Worm (Caenorhabditis elegans) whole organism, L4 larva: ENCODE measurements around the gene C25A8.5.

ENCODE experiments used
- D1046.2 ChIP-seq: fragments of 200-800 bp; sonication (Bioruptor generic); IDR thresholded peaks from 2 replicates; pipeline ENCODE4 v1.3.6; 2022; ENCODE audit warnings: missing genetic modification characterization, missing compliant biosample characterization
- F10B5.3 ChIP-seq: sonication (generic microtip); optimal IDR thresholded peaks from 2 replicates; lab custom pipeline; 2016; ENCODE audit warnings: mild to moderate bottlenecking, missing genetic modification characterization, missing compliant biosample characterization
- F44E2.7 ChIP-seq: fragments of 200-800 bp; sonication (Bioruptor generic); IDR thresholded peaks from 2 replicates; pipeline ENCODE4 v2.1.2; 2022; ENCODE audit warnings: missing genetic modification characterization, missing compliant biosample characterization
- F49E8.2 ChIP-seq: sonication (generic microtip); optimal IDR thresholded peaks from 2 replicates; lab custom pipeline; 2016; ENCODE audit warnings: missing compliant biosample characterization, mild to moderate bottlenecking, missing genetic modification characterization, borderline replicate concordance
- R02D3.7 ChIP-seq: fragments of 150-350 bp; sonication (generic microtip); optimal IDR thresholded peaks from 3 replicates; lab custom pipeline; 2014; ENCODE audit warnings: missing biosample characterization, missing genetic modification characterization
- T20F7.1 ChIP-seq: fragments of 200-800 bp; sonication (Bioruptor generic); optimal IDR thresholded peaks from 2 replicates; lab custom pipeline; 2018; ENCODE audit warnings: mild to moderate bottlenecking, missing genetic modification characterization, missing compliant biosample characterization
- Y105C5A.15 ChIP-seq: fragments of 200-800 bp; sonication (Bioruptor generic); IDR thresholded peaks from 2 replicates; pipeline ENCODE4 v1.3.6; 2022; ENCODE audit warnings: missing genetic modification characterization, missing compliant biosample characterization
- ZK546.5 ChIP-seq, 2 experiments: sonication (generic microtip); optimal IDR thresholded peaks; 2 replicates each; lab custom pipeline; 2017; ENCODE audit warnings: missing biosample characterization in 2 of 2, missing genetic modification characterization in 2 of 2
- aha-1 ChIP-seq: fragments of 150-350 bp; peaks from one replicate; lab custom pipeline; 2014; ENCODE audit warnings: missing biosample characterization, missing genetic modification characterization
- ama-1 ChIP-seq: fragments of 150-350 bp; optimal IDR thresholded peaks from 2 replicates; lab custom pipeline; 2014; ENCODE audit warnings: inconsistent platforms, mixed read lengths
- arid-1 ChIP-seq: fragments of 200-800 bp; sonication (Bioruptor generic); conservative IDR thresholded peaks from 2 replicates; pipeline ENCODE4 v1.3.6; 2022; ENCODE audit warnings: missing genetic modification reagents, missing genetic modification characterization, missing compliant biosample characterization
- attf-4 ChIP-seq: sonication (generic microtip); optimal IDR thresholded peaks from 3 replicates; lab custom pipeline; 2017; ENCODE audit warnings: missing biosample characterization, missing genetic modification characterization
- ceh-20 ChIP-seq: fragments of 200-800 bp; sonication (Bioruptor generic); IDR thresholded peaks from 2 replicates; pipeline ENCODE4 v1.3.6; 2022; ENCODE audit warnings: missing genetic modification reagents, missing genetic modification characterization, missing compliant biosample characterization
- ceh-28 ChIP-seq: fragments of 150-350 bp; optimal IDR thresholded peaks from 2 replicates; lab custom pipeline; 2014; ENCODE audit warnings: missing biosample characterization, missing genetic modification reagents, missing genetic modification characterization
- ceh-62 ChIP-seq: sonication (generic microtip); optimal IDR thresholded peaks from 2 replicates; lab custom pipeline; 2017; ENCODE audit warnings: missing biosample characterization, missing genetic modification characterization
- ces-1 ChIP-seq: fragments of 150-350 bp; sonication (generic microtip); optimal IDR thresholded peaks from 4 replicates; lab custom pipeline; 2014; ENCODE audit warnings: missing biosample characterization, missing genetic modification reagents, missing genetic modification characterization
- daf-19 ChIP-seq: fragments of 200-800 bp; sonication (Bioruptor generic); conservative IDR thresholded peaks from 2 replicates; pipeline ENCODE4 v1.3.6; 2022; ENCODE audit warnings: missing genetic modification characterization, missing compliant biosample characterization
- daf-8 ChIP-seq: fragments of 200-800 bp; sonication (Bioruptor generic); IDR thresholded peaks from 2 replicates; pipeline ENCODE4 v1.3.6; 2022; ENCODE audit warnings: missing genetic modification characterization, missing compliant biosample characterization
- dmd-6 ChIP-seq: fragments of 200-800 bp; sonication (Bioruptor generic); IDR thresholded peaks from 2 replicates; pipeline ENCODE4 v1.3.6; 2022; ENCODE audit warnings: missing genetic modification reagents, missing genetic modification characterization, missing compliant biosample characterization
- dmd-9 ChIP-seq: fragments of 200-800 bp; sonication (Bioruptor generic); IDR thresholded peaks from 2 replicates; pipeline ENCODE4 v1.3.6; 2022; ENCODE audit warnings: missing genetic modification reagents, missing genetic modification characterization, missing compliant biosample characterization
- duxl-1 ChIP-seq: sonication (generic microtip); optimal IDR thresholded peaks from 2 replicates; lab custom pipeline; 2016; ENCODE audit warnings: mild to moderate bottlenecking, missing genetic modification characterization, moderate library complexity, missing compliant biosample characterization; ENCODE audit not compliant: poor library complexity
- dve-1 ChIP-seq: sonication (generic microtip); optimal IDR thresholded peaks from 2 replicates; lab custom pipeline; 2017; ENCODE audit warnings: antibody characterized with exemption, mild to moderate bottlenecking, missing genetic modification characterization, missing compliant biosample characterization; ENCODE audit not compliant: insufficient read depth
- egl-43 ChIP-seq: fragments of 200-800 bp; sonication (Bioruptor generic); IDR thresholded peaks from 2 replicates; pipeline ENCODE4 v1.3.6; 2022; ENCODE audit warnings: missing genetic modification reagents, missing genetic modification characterization, missing compliant biosample characterization
- gei-8 ChIP-seq: fragments of 200-800 bp; sonication (Bioruptor generic); optimal IDR thresholded peaks from 2 replicates; lab custom pipeline; 2018; ENCODE audit warnings: mild to moderate bottlenecking, missing genetic modification characterization, missing compliant biosample characterization
- hlh-11 ChIP-seq: fragments of 200-800 bp; sonication (Bioruptor generic); optimal IDR thresholded peaks from 2 replicates; lab custom pipeline; 2018; ENCODE audit warnings: mild to moderate bottlenecking, missing genetic modification characterization, missing compliant biosample characterization
- hlh-30 ChIP-seq: sonication (generic microtip); optimal IDR thresholded peaks from 2 replicates; lab custom pipeline; 2017; ENCODE audit warnings: antibody characterized with exemption, mild to moderate bottlenecking, missing genetic modification characterization, missing compliant biosample characterization; ENCODE audit not compliant: insufficient read depth
- hmg-1.1 ChIP-seq: fragments of 200-800 bp; sonication (Bioruptor generic); IDR thresholded peaks from 2 replicates; pipeline ENCODE4 v1.3.6; 2022; ENCODE audit warnings: missing genetic modification reagents, missing genetic modification characterization, missing compliant biosample characterization
- jun-1 ChIP-seq: fragments of 150-350 bp; optimal IDR thresholded peaks from 2 replicates; lab custom pipeline; 2014; ENCODE audit warnings: missing biosample characterization, missing genetic modification reagents, missing genetic modification characterization
- lin-15B ChIP-seq: fragments of 150-350 bp; sonication (generic microtip); optimal IDR thresholded peaks from 3 replicates; lab custom pipeline; 2014; ENCODE audit warnings: missing biosample characterization, missing genetic modification characterization
- lin-38 ChIP-seq: fragments of 200-800 bp; sonication (Bioruptor generic); IDR thresholded peaks from 2 replicates; pipeline ENCODE4 v1.3.6; 2022; ENCODE audit warnings: missing genetic modification reagents, missing genetic modification characterization, missing compliant biosample characterization
- lsy-2 ChIP-seq, 2 experiments: fragments of 150-350 bp in 1 of 2; sonication (generic microtip) in 1 of 2; optimal IDR thresholded peaks; 2 replicates each; lab custom pipeline; 2014 to 2017; ENCODE audit warnings: missing biosample characterization in 2 of 2, missing genetic modification characterization in 2 of 2
- madf-9 ChIP-seq: fragments of 200-800 bp; sonication (Bioruptor generic); conservative IDR thresholded peaks from 2 replicates; pipeline ENCODE4 v1.3.6; 2022; ENCODE audit warnings: missing genetic modification reagents, missing genetic modification characterization, missing compliant biosample characterization
- mep-1 ChIP-seq: fragments of 150-350 bp; sonication (generic microtip); optimal IDR thresholded peaks from 3 replicates; lab custom pipeline; 2014; ENCODE audit warnings: missing biosample characterization, missing genetic modification characterization
- mes-2 ChIP-seq: sonication (generic microtip); optimal IDR thresholded peaks from 2 replicates; lab custom pipeline; 2016; ENCODE audit warnings: missing genotype, mild to moderate bottlenecking, missing genetic modification characterization, missing compliant biosample characterization; ENCODE audit not compliant: poor library complexity, severe bottlenecking
- mxl-2 ChIP-seq: fragments of 200-800 bp; sonication (Bioruptor generic); conservative IDR thresholded peaks from 2 replicates; pipeline ENCODE4 v1.3.6; 2022; ENCODE audit warnings: missing genetic modification reagents, missing genetic modification characterization, missing compliant biosample characterization
- mxl-3 ChIP-seq: fragments of 200-800 bp; sonication (Bioruptor generic); optimal IDR thresholded peaks from 2 replicates; lab custom pipeline; 2018; ENCODE audit warnings: mild to moderate bottlenecking, missing genetic modification characterization, missing compliant biosample characterization
- nhr-10 ChIP-seq: fragments of 150-350 bp; optimal IDR thresholded peaks from 2 replicates; lab custom pipeline; 2014; ENCODE audit warnings: missing biosample characterization, missing genetic modification characterization
- nhr-111 ChIP-seq: fragments of 200-800 bp; sonication (Bioruptor generic); optimal IDR thresholded peaks from 2 replicates; lab custom pipeline; 2018; ENCODE audit warnings: mild to moderate bottlenecking, missing genetic modification characterization, missing compliant biosample characterization
- nhr-41 ChIP-seq: fragments of 200-800 bp; sonication (Bioruptor generic); IDR thresholded peaks from 2 replicates; pipeline ENCODE4 v1.3.6; 2022; ENCODE audit warnings: missing genetic modification reagents, missing genetic modification characterization, missing compliant biosample characterization
- nhr-76 ChIP-seq: fragments of 150-350 bp; optimal IDR thresholded peaks from 2 replicates; lab custom pipeline; 2014; ENCODE audit warnings: missing biosample characterization, missing genetic modification characterization
- pha-4 ChIP-seq, 2 experiments: fragments of 150-350 bp in 1 of 2; fragments of 200-800 bp in 1 of 2; sonication (Bioruptor generic) in 1 of 2; IDR thresholded peaks in 1 of 2; optimal IDR thresholded peaks in 1 of 2; 2 replicates each; pipeline versions ENCODE4 v1.3.6 to Lab custom; 2014 to 2022; ENCODE audit warnings: missing genetic modification characterization in 2 of 2, missing genetic modification reagents in 2 of 2, missing biosample characterization in 1 of 2, missing compliant biosample characterization in 1 of 2
- saeg-2 ChIP-seq: fragments of 200-800 bp; sonication (Bioruptor generic); IDR thresholded peaks from 2 replicates; pipeline ENCODE4 v1.3.6; 2022; ENCODE audit warnings: missing genetic modification reagents, missing genetic modification characterization, missing compliant biosample characterization
- snpc-4 ChIP-seq: fragments of 150-350 bp; optimal IDR thresholded peaks from 2 replicates; lab custom pipeline; 2014; ENCODE audit warnings: missing biosample characterization, missing genetic modification characterization
- spr-1 ChIP-seq: sonication (generic microtip); optimal IDR thresholded peaks from 2 replicates; lab custom pipeline; 2016; ENCODE audit warnings: mild to moderate bottlenecking, missing genetic modification characterization, missing compliant biosample characterization
- tra-1 ChIP-seq: fragments of 200-800 bp; sonication (Bioruptor generic); IDR thresholded peaks from 2 replicates; pipeline ENCODE4 v1.3.6; 2022; ENCODE audit warnings: missing genetic modification reagents, missing genetic modification characterization, missing compliant biosample characterization
- zag-1 ChIP-seq: fragments of 150-350 bp; optimal IDR thresholded peaks from 2 replicates; lab custom pipeline; 2014; ENCODE audit warnings: missing biosample characterization, missing genetic modification characterization
- zfp-2 ChIP-seq: sonication (generic microtip); optimal IDR thresholded peaks from 2 replicates; lab custom pipeline; 2016; ENCODE audit warnings: mild to moderate bottlenecking, missing genetic modification characterization, missing compliant biosample characterization
- ztf-7 ChIP-seq: fragments of 150-350 bp; optimal IDR thresholded peaks from 2 replicates; lab custom pipeline; 2014; ENCODE audit warnings: missing biosample characterization, missing genetic modification characterization

C25A8.5 gene

ce11 chrIV:7043430-7043829 is 44.1 kb downstream of the C25A8.5 start (continued):
- TF ChIP-seq tra-1 (GFP tag; lab: Robert Waterston, UW) (no peak), ZK546.5 (tag; optimal IDR thresholded peaks at IDR 0.05; lab: Kevin White, UChicago) (no peak), snpc-4 (tag; lab: Kevin White, UChicago) (no peak), nhr-111 (GFP tag; lab: Kevin White, UChicago) (peak; percentile 78), mep-1 (tag; lab: Kevin White, UChicago) (no peak), zag-1 (tag; lab: Kevin White, UChicago) (no peak), zfp-2 (tag; lab: Kevin White, UChicago) (no peak), D1046.2 (GFP tag; lab: Robert Waterston, UW) (no peak), arid-1 (GFP tag; lab: Robert Waterston, UW) (peak; percentile 45; the same call in 1 of the 2 replicates), ceh-20 (GFP tag; lab: Robert Waterston, UW) (no peak), spr-1 (tag; lab: Kevin White, UChicago) (no peak), madf-9 (no peak), gei-8 (GFP tag; lab: Kevin White, UChicago) (no peak), daf-19 (no peak), dmd-6 (GFP tag; lab: Robert Waterston, UW) (no peak), Y105C5A.15 (GFP tag; lab: Robert Waterston, UW) (no peak), hmg-1.1 (GFP tag; lab: Robert Waterston, UW) (no peak), hlh-11 (tag; lab: Kevin White, UChicago) (no peak), nhr-76 (tag; lab: Kevin White, UChicago) (no peak), lin-38 (GFP tag; lab: Robert Waterston, UW) (peak; percentile 63), F49E8.2 (tag; lab: Kevin White, UChicago) (peak; percentile 87), ceh-62 (tag; lab: Kevin White, UChicago) (no peak), ama-1 (lab: Kevin White, UChicago) (no peak), ces-1 (no peak), pha-4 (GFP tag; IDR thresholded peaks at IDR 0.05; lab: Robert Waterston, UW) (no peak; the same call in 1 of the 2 replicates), pha-4 (tag; optimal IDR thresholded peaks at IDR 0.05; lab: Kevin White, UChicago) (no peak), daf-8 (no peak), dve-1 (tag; lab: Kevin White, UChicago) (no peak)
- TF ChIP-seq, all 104 proteins: peak for 9

- TF ChIP-seq aha-1 (peak; percentile 35), D1046.2 (GFP tag; lab: Robert Waterston, UW) (no peak), duxl-1 (tag; lab: Kevin White, UChicago) (no peak), nhr-10 (tag; lab: Kevin White, UChicago) (no peak), lin-15B (tag; lab: Kevin White, UChicago) (no peak), attf-4 (no peak), mxl-2 (no peak), T20F7.1 (GFP tag; lab: Kevin White, UChicago) (peak; percentile 55), dmd-9 (GFP tag; lab: Robert Waterston, UW) (no peak), dve-1 (tag; lab: Kevin White, UChicago) (peak; percentile 74), pha-4 (GFP tag; IDR thresholded peaks at IDR 0.05; lab: Robert Waterston, UW) (no peak), pha-4 (tag; optimal IDR thresholded peaks at IDR 0.05; lab: Kevin White, UChicago) (peak; percentile 7), ZK546.5 (tag; optimal IDR thresholded peaks at IDR 0.05; lab: Kevin White, UChicago) (no peak), F10B5.3 (tag; lab: Kevin White, UChicago) (no peak), hmg-1.1 (GFP tag; lab: Robert Waterston, UW) (no peak; the same call in 1 of the 2 replicates), ztf-7 (peak; percentile 49), mes-2 (peak; percentile 88), egl-43 (no peak), hlh-30 (peak; percentile 66), saeg-2 (GFP tag; lab: Robert Waterston, UW) (no peak), R02D3.7 (no peak), nhr-41 (GFP tag; lab: Robert Waterston, UW) (no peak), Y105C5A.15 (GFP tag; lab: Robert Waterston, UW) (no peak), lsy-2 (tag; optimal IDR thresholded peaks at IDR 0.05; lab: Kevin White, UChicago) (peak in 1 of 2 experiments; percentile 92), mxl-3 (GFP tag; lab: Kevin White, UChicago) (no peak), mep-1 (tag; lab: Kevin White, UChicago) (peak; percentile 55), jun-1 (tag; lab: Kevin White, UChicago) (no peak), F44E2.7 (GFP tag; lab: Robert Waterston, UW) (no peak), ces-1 (no peak), ceh-28 (no peak)
Measured at ce11 chrIV:7044552-7045139, 45.3 kb downstream of the C25A8.5 start, which contains the start of gene tin-9.1. Gene tin-9.1 (minus strand): TSS chrIV:7044602.
